Fruit fly (Drosophila melanogaster) whole organism: ENCODE results near the gene CG6878.

Experiments
- CG8478 ChIP-seq: fragments of >200 bp; optimal IDR thresholded peaks from 2 replicates; lab custom pipeline; 2018; ENCODE audit warnings: inconsistent platforms
- Dll ChIP-seq: fragments of >200 bp; optimal IDR thresholded peaks from 2 replicates; lab custom pipeline; 2017
- EcR ChIP-seq, 2 experiments: fragments of >200 bp; optimal IDR thresholded peaks; 2 replicates each; lab custom pipeline; 2017; ENCODE audit warnings: missing biosample characterization in 2 of 2, missing genetic modification characterization in 2 of 2, missing genetic modification reagents in 2 of 2
- pan ChIP-seq: fragments of >200 bp; optimal IDR thresholded peaks from 2 replicates; lab custom pipeline; 2017
- psq ChIP-seq: fragments of >200 bp; optimal IDR thresholded peaks from 2 replicates; lab custom pipeline; 2017
- usp ChIP-seq: fragments of >200 bp; optimal IDR thresholded peaks from 2 replicates; lab custom pipeline; 2017; ENCODE audit warnings: missing biosample characterization, missing genetic modification characterization, mixed read lengths

DNA sequence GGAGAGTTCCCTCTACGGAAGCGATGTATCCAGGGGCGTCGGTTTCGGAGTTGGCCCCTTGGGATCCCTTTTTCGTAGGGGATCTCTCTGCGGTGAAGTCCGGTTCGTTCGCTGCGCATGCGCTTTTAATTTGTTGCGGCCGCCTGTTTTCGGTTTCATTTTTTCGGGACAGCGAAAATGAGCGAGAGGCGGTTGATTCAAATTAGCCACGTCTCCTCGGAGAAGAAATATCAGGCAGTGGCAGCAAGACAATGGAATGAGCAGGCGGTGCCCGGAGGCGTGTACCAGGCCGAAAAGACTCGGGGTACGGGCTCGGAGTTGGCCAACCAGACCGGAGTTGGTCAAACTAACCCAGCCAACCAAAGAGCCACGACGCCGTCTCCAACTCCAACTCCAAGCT is 34.6 kb downstream of the CG6878 start:
- no peak for TF ChIP-seq usp
- no peak for TF ChIP-seq pan (lab: Kevin White, UChicago)
- TF ChIP-seq CG8478 (lab: Kevin White, UChicago), result no peak
- TF ChIP-seq Dll (lab: Kevin White, UChicago), result peak; percentile 62
- no peak for TF ChIP-seq psq
- no peak for TF ChIP-seq EcR (GFP tag; optimal IDR thresholded peaks at IDR 0.05; lab: Kevin White, UChicago)
